Fruit fly (Drosophila melanogaster) whole organism, embryonic: ENCODE measurements around the gene nompC.

Experiments
- CG1024 ChIP-seq: fragments of 200-800 bp; sonication (Bioruptor generic); IDR thresholded peaks from 2 replicates; pipeline ENCODE4 v1.3.6; 2022; ENCODE audit warnings: missing biosample characterization, missing genetic modification characterization
- CG11504 ChIP-seq: fragments of 200-800 bp; sonication (Bioruptor generic); optimal IDR thresholded peaks from 3 replicates; lab custom pipeline; 2019; ENCODE audit warnings: missing biosample characterization, mild to moderate bottlenecking, missing genetic modification characterization, moderate library complexity
- CG11560 ChIP-seq: fragments of 200-800 bp; sonication (Bioruptor generic); IDR thresholded peaks from 3 replicates; pipeline ENCODE4 v1.3.6; 2022; ENCODE audit warnings: missing biosample characterization, missing genetic modification characterization
- CG11695 ChIP-seq: fragments of 200-800 bp; sonication (Bioruptor generic); IDR thresholded peaks from 3 replicates; pipeline ENCODE4 v1.3.6; 2022; ENCODE audit warnings: missing biosample characterization, missing genetic modification characterization
- CG1233 ChIP-seq: fragments of 200-800 bp; sonication (Bioruptor generic); optimal IDR thresholded peaks from 4 replicates; lab custom pipeline; 2018; ENCODE audit warnings: missing biosample characterization, mild to moderate bottlenecking, missing genetic modification characterization
- CG13287 ChIP-seq: fragments of 200-800 bp; sonication (Bioruptor generic); IDR thresholded peaks from 2 replicates; pipeline ENCODE4 v1.3.6; 2022; ENCODE audit warnings: missing biosample characterization, missing genetic modification characterization; ENCODE audit not compliant: partially characterized antibody
- CG13296 ChIP-seq: fragments of 200-800 bp; sonication (Bioruptor generic); optimal IDR thresholded peaks from 3 replicates; lab custom pipeline; 2018; ENCODE audit warnings: missing biosample characterization, mild to moderate bottlenecking, missing genetic modification characterization
- CG14050 ChIP-seq: fragments of 200-800 bp; sonication (Bioruptor generic); IDR thresholded peaks from 3 replicates; pipeline ENCODE4 v1.3.6; 2022; ENCODE audit warnings: missing biosample characterization, missing genetic modification characterization
- CG15696 ChIP-seq: fragments of 200-800 bp; sonication (Bioruptor generic); optimal IDR thresholded peaks from 2 replicates; lab custom pipeline; 2019; ENCODE audit warnings: missing biosample characterization, mild to moderate bottlenecking, missing genetic modification characterization, moderate library complexity
- CG17359 ChIP-seq: fragments of 200-800 bp; sonication (Bioruptor generic); optimal IDR thresholded peaks from 3 replicates; lab custom pipeline; 2018; ENCODE audit warnings: missing biosample characterization, mild to moderate bottlenecking, missing genetic modification characterization, moderate library complexity
- CG17802 ChIP-seq: fragments of 200-800 bp; sonication (Bioruptor generic); optimal IDR thresholded peaks from 2 replicates; lab custom pipeline; 2018; ENCODE audit warnings: missing biosample characterization, mild to moderate bottlenecking, missing genetic modification characterization, moderate library complexity
- CG17829 ChIP-seq: fragments of 200-800 bp; optimal IDR thresholded peaks from 2 replicates; lab custom pipeline; 2019; ENCODE audit warnings: missing biosample characterization, mild to moderate bottlenecking, missing genetic modification characterization, moderate library complexity
- CG18599 ChIP-seq: fragments of 200-800 bp; sonication (Bioruptor generic); optimal IDR thresholded peaks from 3 replicates; lab custom pipeline; 2017; ENCODE audit warnings: missing biosample characterization, missing genetic modification characterization, mild to moderate bottlenecking, moderate library complexity, missing genetic modification reagents
- CG2712 ChIP-seq: fragments of 200-800 bp; optimal IDR thresholded peaks from 3 replicates; lab custom pipeline; 2019; ENCODE audit warnings: missing biosample characterization, mild to moderate bottlenecking, missing genetic modification characterization, moderate library complexity
- CG31441 ChIP-seq: fragments of 200-800 bp; sonication (Bioruptor generic); IDR thresholded peaks from 2 replicates; pipeline ENCODE4 v1.3.6; 2022; ENCODE audit warnings: missing biosample characterization, missing genetic modification characterization
- CG32772 ChIP-seq: fragments of 200-800 bp; sonication (Bioruptor generic); IDR thresholded peaks from 2 replicates; pipeline ENCODE4 v1.3.6; 2022; ENCODE audit warnings: missing biosample characterization, missing genetic modification characterization
- CG7556 ChIP-seq: fragments of 200-800 bp; sonication (Bioruptor generic); optimal IDR thresholded peaks from 2 replicates; lab custom pipeline; 2017; ENCODE audit warnings: missing biosample characterization, mild to moderate bottlenecking, missing genetic modification characterization
- CG7839 ChIP-seq: fragments of 200-800 bp; sonication (Bioruptor generic); optimal IDR thresholded peaks from 3 replicates; lab custom pipeline; 2018; ENCODE audit warnings: missing biosample characterization, mild to moderate bottlenecking, missing genetic modification characterization, moderate library complexity
- CoRest ChIP-seq: fragments of 200-800 bp; sonication (Bioruptor generic); optimal IDR thresholded peaks from 3 replicates; lab custom pipeline; 2018; ENCODE audit warnings: missing biosample characterization, mild to moderate bottlenecking, missing genetic modification characterization, moderate library complexity
- Dad ChIP-seq: fragments of 200-800 bp; sonication (Bioruptor generic); optimal IDR thresholded peaks from 3 replicates; lab custom pipeline; 2016; ENCODE audit warnings: missing biosample characterization, missing genetic modification characterization
- Dip3 ChIP-seq: fragments of 200-800 bp; sonication (Bioruptor generic); optimal IDR thresholded peaks from 3 replicates; lab custom pipeline; 2016; ENCODE audit warnings: missing biosample characterization, missing genetic modification characterization
- Doc2 ChIP-seq: fragments of 200-800 bp; sonication (Bioruptor generic); IDR thresholded peaks from 2 replicates; pipeline ENCODE4 v1.3.6; 2022; ENCODE audit warnings: missing biosample characterization, missing genetic modification characterization
- Dp ChIP-seq: fragments of 200-800 bp; sonication (Bioruptor generic); optimal IDR thresholded peaks from 2 replicates; lab custom pipeline; 2018; ENCODE audit warnings: missing biosample characterization, mild to moderate bottlenecking, missing genetic modification characterization, moderate library complexity
- E2f2 ChIP-seq: fragments of 200-800 bp; sonication (Bioruptor generic); IDR thresholded peaks from 2 replicates; pipeline ENCODE4 v1.3.6; 2022; ENCODE audit warnings: missing biosample characterization, missing genetic modification characterization
- HmgZ ChIP-seq: fragments of 200-800 bp; sonication (Bioruptor generic); optimal IDR thresholded peaks from 2 replicates; lab custom pipeline; 2018; ENCODE audit warnings: missing biosample characterization, mild to moderate bottlenecking, missing genetic modification characterization
- MTF-1 ChIP-seq: fragments of 200-800 bp; sonication (Bioruptor generic); optimal IDR thresholded peaks from 2 replicates; lab custom pipeline; 2018; ENCODE audit warnings: missing biosample characterization, mild to moderate bottlenecking, missing genetic modification characterization, borderline replicate concordance
- NC2β ChIP-seq: fragments of 200-800 bp; sonication (Bioruptor generic); optimal IDR thresholded peaks from 2 replicates; lab custom pipeline; 2016; ENCODE audit warnings: missing biosample characterization, missing genetic modification characterization
- PHDP ChIP-seq: fragments of 200-800 bp; sonication (Bioruptor generic); optimal IDR thresholded peaks from 3 replicates; lab custom pipeline; 2018; ENCODE audit warnings: missing biosample characterization, mild to moderate bottlenecking, missing genetic modification characterization, moderate library complexity
- Sox100B ChIP-seq: fragments of 200-800 bp; sonication (Bioruptor generic); optimal IDR thresholded peaks from 3 replicates; lab custom pipeline; 2018; ENCODE audit warnings: missing biosample characterization, mild to moderate bottlenecking, missing genetic modification characterization
- Sox102F ChIP-seq: fragments of 200-800 bp; sonication (Bioruptor generic); optimal IDR thresholded peaks from 2 replicates; lab custom pipeline; 2018; ENCODE audit warnings: missing biosample characterization, mild to moderate bottlenecking, missing genetic modification characterization, moderate library complexity
- Trl ChIP-seq, 3 experiments: fragments of >200 bp in 2 of 3; fragments of 200-800 bp in 1 of 3; sonication (Bioruptor generic) in 1 of 3; optimal IDR thresholded peaks; 2 replicates in 1 of 3; 3 replicates in 2 of 3; lab custom pipeline; 2016 to 2017; ENCODE audit warnings: missing biosample characterization in 1 of 3, missing genetic modification characterization in 1 of 3
- Xbp1 ChIP-seq: fragments of 200-800 bp; sonication (Bioruptor generic); optimal IDR thresholded peaks from 3 replicates; lab custom pipeline; 2016; ENCODE audit warnings: missing biosample characterization, mild to moderate bottlenecking, missing genetic modification characterization
- btn ChIP-seq: fragments of 200-800 bp; sonication (Bioruptor generic); optimal IDR thresholded peaks from 2 replicates; lab custom pipeline; 2016; ENCODE audit warnings: missing biosample characterization, missing genetic modification characterization
- ci ChIP-seq: fragments of 200-800 bp; sonication (Bioruptor generic); IDR thresholded peaks from 3 replicates; pipeline ENCODE4 v1.3.6; 2022; ENCODE audit warnings: missing biosample characterization, missing genetic modification characterization
- dan ChIP-seq: fragments of 200-800 bp; sonication (Bioruptor generic); IDR thresholded peaks from 2 replicates; pipeline ENCODE4 v1.3.6; 2022; ENCODE audit warnings: missing biosample characterization, missing genetic modification characterization
- gem ChIP-seq: fragments of 200-800 bp; sonication (Bioruptor generic); optimal IDR thresholded peaks from 2 replicates; lab custom pipeline; 2019; ENCODE audit warnings: missing biosample characterization, mild to moderate bottlenecking, missing genetic modification characterization, moderate library complexity
- grn ChIP-seq: fragments of 200-800 bp; sonication (Bioruptor generic); optimal IDR thresholded peaks from 3 replicates; lab custom pipeline; 2017; ENCODE audit warnings: missing biosample characterization, missing genetic modification characterization
- inv ChIP-seq: fragments of 200-800 bp; sonication (Bioruptor generic); IDR thresholded peaks from 2 replicates; pipeline ENCODE4 v1.3.6; 2022; ENCODE audit warnings: missing biosample characterization, missing genetic modification characterization; ENCODE audit not compliant: partially characterized antibody
- lola ChIP-seq, 3 experiments: fragments of >200 bp in 2 of 3; fragments of 200-800 bp in 1 of 3; sonication (Bioruptor generic) in 1 of 3; optimal IDR thresholded peaks; 2 replicates each; lab custom pipeline; 2017 to 2019; ENCODE audit warnings: missing biosample characterization in 3 of 3, missing genetic modification characterization in 3 of 3, mild to moderate bottlenecking in 1 of 3, moderate library complexity in 1 of 3
- maf-S ChIP-seq: fragments of 200-800 bp; sonication (Bioruptor generic); optimal IDR thresholded peaks from 2 replicates; lab custom pipeline; 2016; ENCODE audit warnings: missing biosample characterization, missing genetic modification characterization
- nau ChIP-seq: fragments of 200-800 bp; sonication (Bioruptor generic); optimal IDR thresholded peaks from 3 replicates; lab custom pipeline; 2017; ENCODE audit warnings: missing biosample characterization, mild to moderate bottlenecking, missing genetic modification characterization, missing genetic modification reagents
- nerfin-1 ChIP-seq: fragments of 200-800 bp; sonication (Bioruptor generic); optimal IDR thresholded peaks from 3 replicates; lab custom pipeline; 2019; ENCODE audit warnings: missing biosample characterization, mild to moderate bottlenecking, missing genetic modification characterization, moderate library complexity
- peb ChIP-seq: fragments of 200-800 bp; sonication (Bioruptor generic); IDR thresholded peaks from 2 replicates; pipeline ENCODE4 v1.3.6; 2022; ENCODE audit warnings: missing biosample characterization, missing genetic modification characterization
- phol ChIP-seq: fragments of 200-800 bp; sonication (Bioruptor generic); optimal IDR thresholded peaks from 3 replicates; lab custom pipeline; 2018; ENCODE audit warnings: missing biosample characterization, mild to moderate bottlenecking, missing genetic modification characterization, moderate library complexity
- prd ChIP-seq, 3 experiments: fragments of >200 bp in 2 of 3; fragments of 200-800 bp in 1 of 3; sonication (Bioruptor generic) in 1 of 3; optimal IDR thresholded peaks in 2 of 3; IDR thresholded peaks in 1 of 3; 2 replicates in 2 of 3; 3 replicates in 1 of 3; pipeline versions ENCODE4 v1.3.6 to Lab custom; 2017 to 2022; ENCODE audit warnings: missing biosample characterization in 1 of 3, missing genetic modification characterization in 1 of 3
- sim ChIP-seq: fragments of 200-800 bp; sonication (Bioruptor generic); IDR thresholded peaks from 2 replicates; pipeline ENCODE4 v1.3.6; 2022; ENCODE audit warnings: missing biosample characterization, missing genetic modification characterization
- toy ChIP-seq: fragments of 200-800 bp; sonication (Bioruptor generic); IDR thresholded peaks from 2 replicates; pipeline ENCODE4 v1.3.6; 2022; ENCODE audit warnings: missing biosample characterization, missing genetic modification characterization
- trh ChIP-seq: fragments of 200-800 bp; sonication (Bioruptor generic); optimal IDR thresholded peaks from 2 replicates; lab custom pipeline; 2016; ENCODE audit warnings: missing biosample characterization, missing genetic modification characterization
- zfh2 ChIP-seq: fragments of 200-800 bp; sonication (Bioruptor generic); optimal IDR thresholded peaks from 2 replicates; lab custom pipeline; 2016; ENCODE audit warnings: missing biosample characterization, missing genetic modification characterization

The nompC gene

DNA sequence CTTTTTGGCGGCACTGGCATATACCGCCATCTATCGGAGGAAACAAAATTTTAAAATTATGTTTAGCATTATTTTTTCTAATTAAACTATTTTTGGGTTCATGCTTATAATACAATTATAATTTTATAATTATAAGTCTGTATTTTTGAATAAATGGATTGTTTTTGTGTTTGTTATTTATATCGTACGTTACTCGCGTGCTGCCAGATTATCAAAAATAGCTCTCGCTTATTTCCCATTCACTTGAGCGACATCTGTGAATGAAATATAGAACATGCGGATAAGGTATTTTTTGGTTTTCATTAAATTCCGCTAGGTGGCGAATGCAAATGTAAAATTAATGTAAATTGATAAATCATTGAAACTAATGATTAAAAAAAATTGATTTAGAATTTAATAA, 19.8 kb downstream of the nompC start:
- TF ChIP-seq gem (tag; lab: Kevin White, UChicago) (peak; percentile 48), toy (no peak), MTF-1 (no peak), btn (GFP tag; lab: Kevin White, UChicago) (no peak), CG1233 (GFP tag; lab: Kevin White, UChicago) (no peak), lola (GFP tag; optimal IDR thresholded peaks at IDR 0.05; lab: Kevin White, UChicago) (peak in 1 of 3 experiments; percentile 7), nau (GFP tag; lab: Kevin White, UChicago) (no peak), CG17802 (tag; lab: Kevin White, UChicago) (no peak), CG1024 (no peak), Dp (GFP tag; lab: Kevin White, UChicago) (peak; percentile 2), inv (no peak), zfh2 (GFP tag; lab: Kevin White, UChicago) (no peak), Xbp1 (GFP tag; lab: Kevin White, UChicago) (peak; percentile 28), CG17829 (peak; percentile 64), CG15696 (tag; lab: Kevin White, UChicago) (peak; percentile 59), trh (GFP tag; lab: Kevin White, UChicago) (no peak), CG7839 (tag; lab: Kevin White, UChicago) (no peak), PHDP (no peak), Doc2 (GFP tag; lab: Robert Waterston, UW) (no peak), CG13296 (GFP tag; lab: Kevin White, UChicago) (no peak), CG11695 (GFP tag; lab: Robert Waterston, UW) (no peak), Sox100B (GFP tag; lab: Kevin White, UChicago) (peak; percentile 26), CG11504 (tag; lab: Kevin White, UChicago) (peak; percentile 58), ci (GFP tag; lab: Robert Waterston, UW) (no peak), E2f2 (GFP tag; lab: Robert Waterston, UW) (0 out of 2 replicates have a peak, but pooled peaks have one; percentile 18), CG31441 (GFP tag; lab: Robert Waterston, UW) (peak; percentile 42; the same call in 1 of the 2 replicates), CG2712 (peak; percentile 48), dan (GFP tag; lab: Robert Waterston, UW) (no peak), nerfin-1 (tag; lab: Kevin White, UChicago) (no peak), NC2β (GFP tag; lab: Kevin White, UChicago) (no peak), CG7556 (GFP tag; lab: Kevin White, UChicago) (no peak), grn (GFP tag; lab: Kevin White, UChicago) (no peak), CoRest (tag; lab: Kevin White, UChicago) (peak; percentile 49), prd (optimal IDR thresholded peaks at IDR 0.05; lab: Kevin White, UChicago) (no peak), prd (GFP tag; IDR thresholded peaks at IDR 0.05; lab: Robert Waterston, UW) (peak; percentile 19; the same call in 1 of the 3 replicates), CG14050 (GFP tag; lab: Robert Waterston, UW) (no peak), CG18599 (GFP tag; lab: Kevin White, UChicago) (no peak), peb (no peak), Dip3 (GFP tag; lab: Kevin White, UChicago) (no peak), HmgZ (no peak), CG32772 (GFP tag; lab: Robert Waterston, UW) (no peak), CG13287 (GFP tag; lab: Robert Waterston, UW) (no peak), CG11560 (tag; lab: Robert Waterston, UW) (no peak), Dad (GFP tag; lab: Kevin White, UChicago) (no peak), maf-S (no peak), Trl (optimal IDR thresholded peaks at IDR 0.05; lab: Kevin White, UChicago) (no peak), Trl (GFP tag; optimal IDR thresholded peaks at IDR 0.05; lab: Kevin White, UChicago) (no peak), phol (peak; percentile 24), Sox102F (GFP tag; lab: Kevin White, UChicago) (peak; percentile 31), sim (no peak), CG17359 (tag; lab: Kevin White, UChicago) (no peak)
